Worm (Caenorhabditis elegans) whole organism, L4/young adult: ENCODE data around the gene twk-9.

Experiments used
- dao-5 ChIP-seq: sonication (generic microtip); optimal IDR thresholded peaks from 2 replicates; lab custom pipeline; 2016; ENCODE audit warnings: missing genotype, missing genetic modification characterization, moderate library complexity, missing compliant biosample characterization
- him-1 ChIP-seq: sonication (generic microtip); optimal IDR thresholded peaks from 2 replicates; lab custom pipeline; 2016; ENCODE audit warnings: missing genotype, missing genetic modification reagents, missing genetic modification characterization, missing compliant biosample characterization

DNA sequence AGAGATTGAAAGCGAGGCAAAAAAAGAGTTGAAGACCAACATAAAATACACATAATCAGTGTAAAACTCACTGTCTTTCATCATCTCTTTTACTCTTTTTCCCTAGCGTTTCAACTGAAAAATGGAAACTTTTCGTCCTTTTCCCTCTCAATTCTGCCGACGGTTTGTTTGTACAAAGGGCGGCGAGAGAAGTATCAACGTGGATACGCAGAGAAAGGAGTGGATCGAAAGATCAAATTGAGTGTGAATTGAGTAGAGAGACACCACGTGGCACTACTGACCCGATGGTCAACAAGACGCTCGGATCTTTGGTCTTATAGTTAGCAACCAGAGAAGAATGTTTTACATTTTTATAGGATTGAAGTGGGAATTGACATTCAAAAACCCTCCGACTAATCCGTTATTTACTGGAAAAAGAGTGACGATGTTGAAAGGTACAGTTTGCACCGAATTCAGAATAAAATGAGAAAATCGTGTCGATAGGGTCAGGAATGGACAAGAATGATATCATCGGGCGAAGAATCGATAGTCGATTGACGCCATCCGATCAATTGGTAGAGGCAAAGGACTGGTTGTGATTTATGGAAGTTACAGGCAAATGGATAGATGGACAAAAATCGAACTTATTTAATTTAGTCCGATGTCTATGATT lies 21.8 kb upstream of the twk-9 start:
- TF ChIP-seq him-1 (tag; lab: Kevin White, UChicago): no peak
- TF ChIP-seq dao-5 (tag; lab: Kevin White, UChicago): no peak
